Fruit fly (Drosophila melanogaster): ENCODE results near the gene Lgr1.

DNA sequence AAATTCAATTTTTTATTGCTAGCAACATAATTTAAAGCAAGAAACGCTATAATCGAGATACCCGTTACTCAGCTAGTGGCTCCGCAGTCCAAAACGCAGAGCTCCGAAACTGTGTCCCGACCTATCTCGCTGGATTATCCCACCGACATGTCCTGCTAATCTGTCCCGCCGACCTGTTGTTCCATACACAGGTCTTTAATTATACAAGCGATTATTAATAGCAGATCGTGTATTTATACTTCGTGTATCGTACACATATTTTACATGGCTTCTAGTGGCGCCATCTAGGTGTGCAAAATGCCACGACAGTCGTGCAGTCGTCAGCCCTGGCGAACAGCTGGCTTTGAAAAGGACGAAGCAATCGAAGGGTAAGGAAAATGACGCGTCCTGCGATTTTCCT is 7.7 kb downstream of the Lgr1 start, which contains the start of gene CG14321:
- TF ChIP-seq tj (GFP tag; optimal IDR thresholded peaks at IDR 0.05) = no peak
- no peak for TF ChIP-seq Mnt (GFP tag; optimal IDR thresholded peaks at IDR 0.05)
- TF ChIP-seq CG1620 (GFP tag; optimal IDR thresholded peaks at IDR 0.05) = no peak
- TF ChIP-seq ovo (GFP tag; optimal IDR thresholded peaks at IDR 0.05) = no peak
- no peak for TF ChIP-seq toe (GFP tag; optimal IDR thresholded peaks at IDR 0.05)
- no peak for TF ChIP-seq pad (GFP tag; optimal IDR thresholded peaks at IDR 0.05)
- TF ChIP-seq CG14711 (tag; optimal IDR thresholded peaks at IDR 0.05) = no peak
- TF ChIP-seq Crg-1 (GFP tag; optimal IDR thresholded peaks at IDR 0.05) = no peak
- TF ChIP-seq cic (GFP tag; optimal IDR thresholded peaks at IDR 0.05) = no peak
- no peak for TF ChIP-seq CG33017 (tag; optimal IDR thresholded peaks at IDR 0.05)
- no peak for TF ChIP-seq cnc (optimal IDR thresholded peaks at IDR 0.05)
- TF ChIP-seq Clk (GFP tag; optimal IDR thresholded peaks at IDR 0.05) = no peak
- no peak for TF ChIP-seq kay (GFP tag; ENCODE audit: borderline replicate concordance)

Data from whole organism, adult.